Worm (Caenorhabditis elegans) whole organism, L4 larva: Measurements from ENCODE around the gene gcy-21.

ENCODE experiments used
- ZK337.2 ChIP-seq: fragments of 200-800 bp; sonication (Bioruptor generic); IDR thresholded peaks from 2 replicates; pipeline ENCODE4 v1.3.6; 2022; ENCODE audit warnings: missing genetic modification reagents, missing genetic modification characterization, missing compliant biosample characterization
- ama-1 ChIP-seq: fragments of 150-350 bp; optimal IDR thresholded peaks from 2 replicates; lab custom pipeline; 2014; ENCODE audit warnings: inconsistent platforms, mixed read lengths
- duxl-1 ChIP-seq: sonication (generic microtip); optimal IDR thresholded peaks from 2 replicates; lab custom pipeline; 2016; ENCODE audit warnings: mild to moderate bottlenecking, missing genetic modification characterization, moderate library complexity, missing compliant biosample characterization; ENCODE audit not compliant: poor library complexity
- fkh-10 ChIP-seq: fragments of 150-350 bp; optimal IDR thresholded peaks from 2 replicates; lab custom pipeline; 2014; ENCODE audit warnings: missing biosample characterization, missing genetic modification reagents, missing genetic modification characterization
- lsy-2 ChIP-seq, 2 experiments: fragments of 150-350 bp in 1 of 2; sonication (generic microtip) in 1 of 2; optimal IDR thresholded peaks; 2 replicates each; lab custom pipeline; 2014 to 2017; ENCODE audit warnings: missing biosample characterization in 2 of 2, missing genetic modification characterization in 2 of 2
- mdl-1 ChIP-seq, 2 experiments: fragments of 150-350 bp in 1 of 2; sonication (generic microtip) in 1 of 2; optimal IDR thresholded peaks; 2 replicates each; lab custom pipeline; 2014 to 2017; ENCODE audit warnings: missing biosample characterization in 2 of 2, missing genetic modification characterization in 2 of 2
- nhr-10 ChIP-seq: fragments of 150-350 bp; optimal IDR thresholded peaks from 2 replicates; lab custom pipeline; 2014; ENCODE audit warnings: missing biosample characterization, missing genetic modification characterization
- nhr-25 ChIP-seq: sonication (generic microtip); optimal IDR thresholded peaks from 2 replicates; lab custom pipeline; 2017; ENCODE audit warnings: missing genetic modification characterization, mild to moderate bottlenecking, missing compliant biosample characterization, antibody characterized with exemption, moderate library complexity, borderline replicate concordance; ENCODE audit not compliant: insufficient read depth
- unc-130 ChIP-seq: sonication (generic microtip); optimal IDR thresholded peaks from 2 replicates; lab custom pipeline; 2016; ENCODE audit warnings: missing genetic modification reagents, missing genetic modification characterization, missing compliant biosample characterization

DNA sequence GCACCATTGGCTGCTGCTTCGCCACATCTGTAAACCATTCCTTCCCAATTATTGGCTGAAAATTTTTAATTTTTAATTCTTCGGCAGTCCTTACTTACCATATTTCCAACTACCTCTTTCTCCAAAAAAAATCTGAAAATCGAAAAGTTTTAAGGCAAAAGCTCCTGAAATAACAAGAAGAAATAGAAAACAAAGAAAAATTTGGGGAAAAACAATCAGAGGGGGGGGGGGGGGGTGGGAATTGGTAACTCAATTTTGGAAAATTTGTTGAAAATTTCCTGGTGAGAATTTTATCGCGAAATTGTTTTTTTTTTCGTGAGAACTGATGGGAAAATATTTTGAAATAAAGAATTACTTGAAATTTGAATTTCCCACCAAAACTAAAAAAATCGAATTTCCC, 33.0 kb downstream of the gcy-21 start, which contains the start of gene set-11:
- TF ChIP-seq ZK337.2 (GFP tag; lab: Robert Waterston, UW) (no peak), nhr-10 (tag; lab: Kevin White, UChicago) (no peak), unc-130 (no peak), lsy-2 (tag; optimal IDR thresholded peaks at IDR 0.05; lab: Kevin White, UChicago) (no peak), mdl-1 (tag; optimal IDR thresholded peaks at IDR 0.05; lab: Kevin White, UChicago) (no peak), ama-1 (lab: Kevin White, UChicago) (no peak), duxl-1 (tag; lab: Kevin White, UChicago) (no peak), fkh-10 (no peak), nhr-25 (no peak)
